Fruit fly (Drosophila melanogaster): ENCODE data around the gene CG15530.

Gene CG15530

DNA sequence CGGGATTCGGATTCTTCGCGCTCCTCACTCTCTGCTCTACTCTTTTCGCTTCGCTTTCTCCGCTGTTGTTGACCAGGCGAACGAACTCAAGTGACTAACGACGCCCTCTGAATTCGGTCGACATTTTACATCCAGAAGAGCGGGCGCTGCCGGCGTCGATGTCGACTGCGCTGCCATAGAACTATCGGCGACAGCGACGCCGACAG, 25.1 kb downstream of the CG15530 start, which contains the start of gene CG9743:
Gene CG9743, minus strand, starts transcription at position 101 of the 206 bp plus-strand sequence.
- no peak for TF ChIP-seq CTCF (optimal IDR thresholded peaks at IDR 0.05)
- TF ChIP-seq CG8478 (optimal IDR thresholded peaks at IDR 0.05), result no peak

DNA sequence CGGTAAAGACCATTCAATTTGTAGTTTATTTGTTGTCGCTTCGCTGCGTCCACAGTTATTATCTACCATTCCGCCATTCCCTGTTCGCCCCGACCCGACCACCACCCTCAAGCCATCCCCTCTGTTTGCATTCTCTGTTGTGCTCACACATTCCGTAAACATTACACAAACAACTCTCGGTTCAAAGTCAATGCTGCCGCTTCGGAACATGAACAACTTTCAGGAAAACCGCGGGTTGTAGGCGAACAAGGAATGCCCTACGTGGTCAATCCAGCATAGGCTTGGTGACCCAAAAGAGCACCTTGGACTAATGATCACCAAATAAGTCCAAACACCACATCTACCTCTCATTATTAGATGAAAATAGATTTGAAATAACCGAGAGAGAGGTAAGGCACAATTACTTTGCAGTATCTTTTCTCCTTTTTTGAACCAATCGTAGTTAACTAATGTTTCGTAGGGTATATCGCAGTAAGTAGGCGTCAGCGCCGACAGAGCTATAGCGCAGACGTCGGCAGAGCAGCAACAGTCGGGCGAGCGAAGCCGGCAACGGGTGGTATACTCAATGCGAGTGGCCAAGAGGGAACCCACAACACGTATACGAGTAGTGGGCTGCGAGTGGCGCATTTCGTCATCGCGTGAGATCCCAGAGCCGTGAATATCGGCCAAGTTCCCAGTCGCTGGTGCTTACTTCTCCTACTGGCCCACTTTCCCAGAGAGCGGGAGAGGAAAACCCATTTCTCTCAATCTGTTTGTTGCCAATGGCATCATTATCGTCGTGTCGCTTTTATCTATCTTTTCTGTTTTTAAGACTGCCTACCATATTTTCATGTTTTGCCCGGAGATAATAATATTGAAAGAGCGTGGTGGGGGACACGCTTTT, 25.7 kb downstream of the CG15530 start:
- TF ChIP-seq CG8478 (optimal IDR thresholded peaks at IDR 0.05) (no peak), CTCF (optimal IDR thresholded peaks at IDR 0.05) (no peak)

DNA sequence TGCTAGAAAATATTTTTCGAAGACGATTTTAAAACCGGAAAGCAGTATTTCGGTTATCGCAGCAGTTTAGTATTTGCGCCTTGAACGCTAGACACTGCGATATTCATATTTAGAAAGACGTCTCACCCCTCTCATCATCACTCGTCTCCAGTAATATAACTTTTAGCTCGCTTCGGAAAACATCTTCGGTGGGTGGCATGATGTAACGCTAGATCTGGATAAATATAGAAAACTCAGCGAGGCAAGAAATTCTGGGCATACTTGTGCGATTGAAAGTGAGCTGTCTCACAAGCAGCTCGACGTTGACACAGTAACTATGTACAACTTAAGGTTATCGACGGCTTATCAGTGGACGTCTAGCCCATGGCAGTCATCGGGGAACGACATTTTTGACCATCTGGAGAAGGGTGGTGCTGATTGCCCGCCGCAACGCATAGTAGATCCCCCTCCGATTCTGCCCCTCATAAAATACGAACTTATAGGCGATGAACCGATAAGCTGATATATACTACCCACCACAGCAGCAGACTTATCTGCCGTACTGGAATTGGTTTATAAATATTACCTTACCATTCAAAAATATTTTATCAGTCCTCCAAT, 26.4 kb downstream of the CG15530 start:
- no peak for TF ChIP-seq CTCF (optimal IDR thresholded peaks at IDR 0.05)
- no peak for TF ChIP-seq CG8478 (optimal IDR thresholded peaks at IDR 0.05)

DNA sequence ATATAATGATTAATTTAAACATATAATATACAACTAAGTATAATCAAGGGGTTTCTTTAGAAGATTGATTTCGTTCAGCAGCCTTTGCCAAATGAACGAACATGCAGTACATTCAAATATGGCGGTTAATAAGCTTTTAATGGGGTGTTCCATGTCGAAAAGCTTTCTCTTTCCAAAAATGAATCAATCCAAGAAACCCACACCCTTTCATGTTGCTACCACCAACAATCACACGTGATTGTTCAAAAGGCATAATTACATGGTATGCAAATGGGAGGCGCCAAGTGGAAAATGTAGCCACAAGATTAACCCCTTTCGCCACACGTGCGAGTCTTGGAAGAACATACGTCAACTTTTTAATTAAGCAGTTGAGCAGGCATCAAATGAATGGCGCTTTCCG, 28.3 kb downstream of the CG15530 start:
- TF ChIP-seq CTCF (optimal IDR thresholded peaks at IDR 0.05), result no peak
- no peak for TF ChIP-seq CG8478 (optimal IDR thresholded peaks at IDR 0.05)

DNA sequence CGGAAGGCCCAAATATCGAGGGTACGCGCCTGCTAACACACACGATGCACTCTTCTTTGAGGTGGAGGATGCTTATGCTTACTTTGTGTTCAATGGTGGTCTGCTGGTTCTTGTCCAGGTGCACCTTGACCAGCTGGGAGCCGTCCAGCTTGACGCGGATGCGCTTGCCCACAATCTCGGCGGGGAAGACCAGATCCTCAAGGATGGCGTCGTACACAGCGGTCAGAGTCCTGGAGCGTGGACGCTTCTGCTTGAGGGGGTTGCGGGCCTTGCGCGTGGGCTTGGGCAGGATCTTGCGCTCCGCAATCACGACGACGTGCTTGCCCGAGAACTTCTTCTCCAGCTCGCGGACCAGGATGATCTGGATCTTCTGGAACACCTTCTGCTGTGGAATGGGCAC, 30.3 kb downstream of the CG15530 start:
- TF ChIP-seq CG8478 (optimal IDR thresholded peaks at IDR 0.05) (no peak), CTCF (optimal IDR thresholded peaks at IDR 0.05) (no peak)

DNA sequence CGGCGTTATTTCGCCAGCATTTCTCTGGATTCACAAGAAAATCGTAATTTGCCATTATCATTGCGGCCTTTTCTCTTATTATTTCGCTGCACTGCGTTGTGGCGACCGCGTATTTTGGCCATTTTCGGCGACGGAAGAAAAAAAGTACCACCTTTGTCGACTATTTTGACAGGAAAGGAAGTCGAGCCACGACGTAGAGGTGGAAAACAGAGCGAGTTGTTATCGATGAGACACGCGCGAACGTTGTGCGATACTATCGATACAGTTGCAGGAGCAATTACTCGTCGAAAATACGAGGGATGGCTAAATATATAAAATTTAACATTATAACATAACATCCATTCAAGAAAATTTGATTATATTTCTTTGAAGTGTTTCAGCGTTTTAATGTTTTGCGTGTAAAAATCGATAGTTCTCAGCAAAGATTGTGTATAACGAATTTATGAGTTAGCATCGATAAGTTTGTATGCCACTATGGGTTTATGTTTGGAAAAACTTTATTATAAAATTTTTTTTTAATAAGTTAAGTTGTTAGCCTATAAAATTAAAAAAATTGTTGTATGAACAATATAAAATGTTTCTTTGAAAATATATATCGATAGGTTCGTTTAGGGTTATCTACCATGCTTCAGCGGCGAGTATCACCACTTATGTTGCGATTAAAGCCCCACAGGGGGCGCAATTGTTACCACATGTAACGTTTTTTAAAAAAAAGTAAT, 31.2 kb downstream of the CG15530 start, which contains the start of gene RpS7:
Gene RpS7, minus strand, starts transcription at position 255 of the 719 bp plus-strand sequence.
- no peak for TF ChIP-seq CG8478 (optimal IDR thresholded peaks at IDR 0.05)
- peak; percentile 43 to 88 for TF ChIP-seq CTCF (optimal IDR thresholded peaks at IDR 0.05)

DNA sequence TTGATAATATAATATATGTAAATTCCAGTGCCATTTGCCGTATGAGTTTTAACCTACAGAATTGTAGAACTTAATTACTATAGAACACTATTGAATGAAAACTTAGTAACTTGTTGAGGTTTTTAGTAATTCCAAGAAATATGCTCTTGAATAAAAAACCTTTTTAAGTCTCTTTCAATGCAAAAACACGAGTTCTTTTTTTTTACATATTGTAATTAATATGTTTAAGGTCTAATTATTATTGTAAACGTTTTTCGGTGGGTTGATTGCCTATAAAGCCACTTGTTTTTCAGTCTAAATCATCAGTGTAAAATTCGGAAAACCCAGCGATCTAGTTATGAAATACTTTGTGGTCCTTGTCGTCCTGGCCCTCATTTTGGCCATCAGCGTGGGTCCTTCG, 32.0 kb downstream of the CG15530 start, which contains the start of gene Anp:
Gene Anp, plus strand, starts transcription at position 301 of the 400 bp plus-strand sequence.
- TF ChIP-seq CTCF (optimal IDR thresholded peaks at IDR 0.05) (no peak), CG8478 (optimal IDR thresholded peaks at IDR 0.05) (no peak)

DNA sequence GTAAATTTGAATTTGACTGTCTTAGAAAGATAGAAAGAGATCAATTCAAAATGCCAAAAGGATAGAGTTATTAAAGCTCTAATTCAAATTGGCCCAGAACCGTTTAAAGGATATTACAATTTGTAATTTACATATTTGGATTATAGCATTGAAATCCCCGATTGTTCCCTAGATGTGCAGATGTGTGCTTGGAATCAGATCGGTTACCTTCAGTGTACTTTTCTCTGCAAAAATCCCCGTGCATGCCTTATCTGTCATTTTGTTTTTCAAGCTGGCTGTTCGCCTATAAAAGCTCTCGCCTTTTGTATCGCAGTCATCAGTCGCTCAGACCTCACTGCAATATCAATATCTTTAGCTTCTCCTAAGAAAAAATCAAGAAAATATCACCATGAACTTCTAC, 32.9 kb downstream of the CG15530 start, which contains the start of gene CecA1:
Gene CecA1, plus strand, starts transcription at position 315 of the 400 bp plus-strand sequence.
- TF ChIP-seq CTCF (optimal IDR thresholded peaks at IDR 0.05) (no peak), CG8478 (optimal IDR thresholded peaks at IDR 0.05) (no peak)

DNA sequence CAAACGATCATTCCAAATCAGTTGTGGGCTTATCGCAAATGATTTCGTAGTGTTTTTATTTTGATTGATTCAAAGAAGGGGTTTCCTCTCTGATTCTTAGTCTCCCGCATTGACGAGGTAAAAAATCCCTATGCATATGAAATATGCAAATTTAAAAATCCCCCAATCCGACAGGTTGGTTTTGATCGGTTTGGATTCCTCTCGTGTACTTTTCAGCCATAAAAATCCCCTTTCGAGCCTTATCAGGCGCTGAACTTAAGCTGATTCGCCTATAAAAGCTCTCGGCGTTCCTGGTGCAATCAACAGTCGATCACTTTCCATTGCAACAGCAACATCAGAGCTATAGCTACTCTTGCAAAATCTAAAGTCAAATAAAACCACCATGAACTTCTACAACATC, 34.2 kb downstream of the CG15530 start, which contains the start of gene CecA2:
Gene CecA2, plus strand, starts transcription at position 301 of the 400 bp plus-strand sequence.
- no peak for TF ChIP-seq CTCF (optimal IDR thresholded peaks at IDR 0.05)
- TF ChIP-seq CG8478 (optimal IDR thresholded peaks at IDR 0.05), result no peak

DNA sequence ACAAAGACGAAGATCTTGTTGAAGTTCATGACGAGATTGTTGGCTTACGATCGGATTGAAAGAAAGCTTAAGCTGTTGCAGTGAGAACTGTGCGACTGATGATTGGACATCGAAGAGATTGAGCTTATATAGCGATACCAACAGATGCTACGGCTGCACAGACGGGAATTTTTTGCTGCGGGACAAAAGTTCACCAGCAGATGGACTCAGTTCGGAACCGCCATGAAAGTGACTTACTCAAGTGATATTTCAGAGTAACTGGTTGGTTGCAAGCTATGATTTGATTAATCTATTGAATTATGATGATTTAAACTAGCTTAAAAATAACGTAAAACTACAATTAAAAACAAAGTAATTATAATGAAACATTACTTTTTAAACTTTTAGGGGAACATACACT, 36.0 kb downstream of the CG15530 start, which contains the start of gene CecB:
Gene CecB, minus strand, starts transcription at position 101 of the 400 bp plus-strand sequence.
- TF ChIP-seq CG8478 (optimal IDR thresholded peaks at IDR 0.05), result no peak
- TF ChIP-seq CTCF (optimal IDR thresholded peaks at IDR 0.05), result no peak

DNA sequence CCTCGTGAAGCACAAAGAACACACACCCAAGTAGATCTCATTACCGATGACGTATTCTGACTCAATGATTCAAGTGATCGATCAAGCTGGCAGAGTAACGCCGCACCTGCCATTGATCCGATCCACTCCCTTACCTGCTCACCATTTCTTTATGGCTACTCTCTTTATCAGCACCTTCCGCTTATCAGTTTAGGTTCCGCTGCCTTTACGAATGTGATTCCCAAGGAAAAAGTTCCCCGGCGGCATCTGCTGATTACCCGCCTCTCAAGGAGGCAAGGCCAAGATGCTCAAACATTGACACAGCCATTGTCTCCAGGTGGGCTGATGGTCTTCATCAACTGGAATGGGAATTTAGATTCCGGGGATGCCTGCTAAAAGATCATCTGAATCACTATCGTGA, 37.3 kb downstream of the CG15530 start:
- TF ChIP-seq CG8478 (optimal IDR thresholded peaks at IDR 0.05) (no peak), CTCF (optimal IDR thresholded peaks at IDR 0.05) (no peak)

DNA sequence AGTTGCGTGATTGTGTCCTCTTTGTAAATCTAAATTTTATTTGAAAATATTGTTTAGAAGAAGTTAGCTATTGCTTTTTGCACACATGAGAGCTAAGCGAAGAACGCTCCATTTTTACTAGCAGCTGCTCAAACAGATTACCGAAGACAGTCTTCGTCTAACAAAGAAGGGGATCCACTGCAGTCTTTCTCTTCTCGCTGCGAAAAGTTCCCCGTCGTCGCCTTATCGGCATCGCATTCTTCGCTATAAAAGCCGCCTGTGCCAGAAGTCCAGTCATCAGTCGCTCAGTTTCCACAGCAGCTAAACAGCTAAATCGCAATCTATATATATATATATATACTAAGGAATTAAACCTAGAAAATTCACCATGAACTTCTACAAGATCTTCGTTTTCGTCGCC, 38.5 kb downstream of the CG15530 start, which contains the start of gene CecC:
Gene CecC, plus strand, starts transcription at position 275 of the 400 bp plus-strand sequence.
- TF ChIP-seq CTCF (optimal IDR thresholded peaks at IDR 0.05), result no peak
- TF ChIP-seq CG8478 (optimal IDR thresholded peaks at IDR 0.05), result no peak

DNA sequence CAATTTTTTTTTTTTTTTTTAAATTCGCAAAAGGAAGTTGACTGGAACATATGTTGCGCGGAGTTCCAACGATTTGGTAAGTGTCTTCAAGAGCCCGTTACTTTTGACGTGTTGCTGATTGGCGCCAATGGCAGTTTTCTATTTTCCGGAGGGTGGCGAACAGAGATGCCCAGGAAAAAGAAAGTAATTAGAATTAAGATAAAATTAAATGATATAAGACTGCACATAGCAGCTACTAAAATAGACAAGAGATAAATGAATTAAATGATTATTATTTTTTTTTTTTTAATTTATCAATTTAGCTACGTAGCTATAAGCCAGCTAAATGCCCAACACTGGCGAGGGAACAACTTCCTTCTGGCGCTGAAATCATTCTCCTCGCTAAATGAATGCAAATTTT, 44.6 kb downstream of the CG15530 start:
- TF ChIP-seq CTCF (optimal IDR thresholded peaks at IDR 0.05) (no peak), CG8478 (optimal IDR thresholded peaks at IDR 0.05) (no peak)

DNA sequence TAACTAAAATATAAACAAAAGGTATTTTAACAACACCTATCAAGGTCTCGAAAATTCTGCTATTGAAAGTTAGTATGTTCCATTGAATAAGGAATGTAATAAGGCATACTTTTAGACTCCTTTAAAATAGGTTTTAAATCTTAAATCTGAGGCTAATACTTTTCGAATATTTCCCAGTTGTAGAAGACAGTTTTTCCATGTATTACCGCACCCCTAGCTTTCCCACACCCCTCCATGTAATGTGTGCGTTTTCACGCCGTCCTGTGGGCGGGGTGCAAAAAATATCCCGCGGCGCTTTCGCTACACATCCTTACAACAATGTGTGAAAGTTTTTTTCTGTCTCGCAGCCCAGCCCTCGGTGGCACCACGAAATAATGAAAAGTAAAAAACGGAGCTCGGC, 46.9 kb downstream of the CG15530 start:
- TF ChIP-seq CTCF (optimal IDR thresholded peaks at IDR 0.05) (no peak), CG8478 (optimal IDR thresholded peaks at IDR 0.05) (no peak)

Measured in S2 (cell line).